Worm (Caenorhabditis elegans) whole organism, L4 larva: Measurements from ENCODE around the gene him-4.
A peak's percentile ranks its signal among the peaks of the same experiment; 100 is the strongest.

Experiments
- F26F4.8 ChIP-seq: fragments of 200-800 bp; sonication (Bioruptor generic); conservative IDR thresholded peaks from 2 replicates; pipeline ENCODE4 v1.3.6; 2022; ENCODE audit warnings: missing genetic modification characterization, missing compliant biosample characterization
- F44E2.7 ChIP-seq: fragments of 200-800 bp; sonication (Bioruptor generic); IDR thresholded peaks from 2 replicates; pipeline ENCODE4 v2.1.2; 2022; ENCODE audit warnings: missing genetic modification characterization, missing compliant biosample characterization
- T20F7.1 ChIP-seq: fragments of 200-800 bp; sonication (Bioruptor generic); optimal IDR thresholded peaks from 2 replicates; lab custom pipeline; 2018; ENCODE audit warnings: mild to moderate bottlenecking, missing genetic modification characterization, missing compliant biosample characterization
- T26A8.4 ChIP-seq: fragments of 200-800 bp; sonication (Bioruptor generic); IDR thresholded peaks from 2 replicates; pipeline ENCODE4 v1.3.6; 2022; ENCODE audit warnings: missing genetic modification characterization, missing compliant biosample characterization
- aha-1 ChIP-seq: fragments of 150-350 bp; peaks from one replicate; lab custom pipeline; 2014; ENCODE audit warnings: missing biosample characterization, missing genetic modification characterization
- aly-2 ChIP-seq: sonication (generic microtip); optimal IDR thresholded peaks from 2 replicates; lab custom pipeline; 2018; ENCODE audit warnings: missing biosample characterization, missing genetic modification characterization
- ama-1 ChIP-seq: fragments of 150-350 bp; optimal IDR thresholded peaks from 2 replicates; lab custom pipeline; 2014; ENCODE audit warnings: inconsistent platforms, mixed read lengths
- daf-12 ChIP-seq: fragments of 150-350 bp; optimal IDR thresholded peaks from 2 replicates; lab custom pipeline; 2014; ENCODE audit warnings: missing biosample characterization, missing genetic modification reagents, missing genetic modification characterization
- daf-16 ChIP-seq, 3 experiments: sonication (generic microtip); optimal IDR thresholded peaks; 2 replicates each; lab custom pipeline; 2016 to 2017; ENCODE audit warnings: missing genetic modification characterization in 3 of 3, missing genetic modification reagents in 3 of 3, mild to moderate bottlenecking in 2 of 3, missing compliant biosample characterization in 2 of 3, missing biosample characterization in 1 of 3, moderate library complexity in 1 of 3
- dmd-6 ChIP-seq: fragments of 200-800 bp; sonication (Bioruptor generic); IDR thresholded peaks from 2 replicates; pipeline ENCODE4 v1.3.6; 2022; ENCODE audit warnings: missing genetic modification reagents, missing genetic modification characterization, missing compliant biosample characterization
- dmd-9 ChIP-seq: fragments of 200-800 bp; sonication (Bioruptor generic); IDR thresholded peaks from 2 replicates; pipeline ENCODE4 v1.3.6; 2022; ENCODE audit warnings: missing genetic modification reagents, missing genetic modification characterization, missing compliant biosample characterization
- duxl-1 ChIP-seq: sonication (generic microtip); optimal IDR thresholded peaks from 2 replicates; lab custom pipeline; 2016; ENCODE audit warnings: mild to moderate bottlenecking, missing genetic modification characterization, moderate library complexity, missing compliant biosample characterization; ENCODE audit not compliant: poor library complexity
- dve-1 ChIP-seq: sonication (generic microtip); optimal IDR thresholded peaks from 2 replicates; lab custom pipeline; 2017; ENCODE audit warnings: antibody characterized with exemption, mild to moderate bottlenecking, missing genetic modification characterization, missing compliant biosample characterization; ENCODE audit not compliant: insufficient read depth
- egl-43 ChIP-seq: fragments of 200-800 bp; sonication (Bioruptor generic); IDR thresholded peaks from 2 replicates; pipeline ENCODE4 v1.3.6; 2022; ENCODE audit warnings: missing genetic modification reagents, missing genetic modification characterization, missing compliant biosample characterization
- hif-1 ChIP-seq, 2 experiments: sonication (generic microtip); optimal IDR thresholded peaks; 2 replicates each; lab custom pipeline; 2016 to 2017; ENCODE audit warnings: missing compliant biosample characterization in 2 of 2, missing genetic modification characterization in 2 of 2, missing genetic modification reagents in 2 of 2, missing genotype in 2 of 2, mild to moderate bottlenecking in 1 of 2
- hlh-11 ChIP-seq: fragments of 200-800 bp; sonication (Bioruptor generic); optimal IDR thresholded peaks from 2 replicates; lab custom pipeline; 2018; ENCODE audit warnings: mild to moderate bottlenecking, missing genetic modification characterization, missing compliant biosample characterization
- lin-13 ChIP-seq: fragments of 150-350 bp; optimal IDR thresholded peaks from 2 replicates; lab custom pipeline; 2014; ENCODE audit warnings: missing biosample characterization, missing genetic modification reagents, missing genetic modification characterization
- lin-15B ChIP-seq: fragments of 150-350 bp; sonication (generic microtip); optimal IDR thresholded peaks from 3 replicates; lab custom pipeline; 2014; ENCODE audit warnings: missing biosample characterization, missing genetic modification characterization
- lin-38 ChIP-seq: fragments of 200-800 bp; sonication (Bioruptor generic); IDR thresholded peaks from 2 replicates; pipeline ENCODE4 v1.3.6; 2022; ENCODE audit warnings: missing genetic modification reagents, missing genetic modification characterization, missing compliant biosample characterization
- lin-39 ChIP-seq: fragments of 150-350 bp; optimal IDR thresholded peaks from 2 replicates; lab custom pipeline; 2014; ENCODE audit warnings: missing biosample characterization, missing genetic modification reagents, missing genetic modification characterization
- lir-3 ChIP-seq: sonication (generic microtip); optimal IDR thresholded peaks from 2 replicates; lab custom pipeline; 2016; ENCODE audit warnings: mild to moderate bottlenecking, missing genetic modification characterization, missing compliant biosample characterization
- mxl-2 ChIP-seq: fragments of 200-800 bp; sonication (Bioruptor generic); conservative IDR thresholded peaks from 2 replicates; pipeline ENCODE4 v1.3.6; 2022; ENCODE audit warnings: missing genetic modification reagents, missing genetic modification characterization, missing compliant biosample characterization
- nhr-10 ChIP-seq: fragments of 150-350 bp; optimal IDR thresholded peaks from 2 replicates; lab custom pipeline; 2014; ENCODE audit warnings: missing biosample characterization, missing genetic modification characterization
- nhr-28 ChIP-seq: fragments of 150-350 bp; optimal IDR thresholded peaks from 2 replicates; lab custom pipeline; 2014; ENCODE audit warnings: missing biosample characterization, missing genetic modification characterization
- nhr-41 ChIP-seq: fragments of 200-800 bp; sonication (Bioruptor generic); IDR thresholded peaks from 2 replicates; pipeline ENCODE4 v1.3.6; 2022; ENCODE audit warnings: missing genetic modification reagents, missing genetic modification characterization, missing compliant biosample characterization
- nhr-76 ChIP-seq: fragments of 150-350 bp; optimal IDR thresholded peaks from 2 replicates; lab custom pipeline; 2014; ENCODE audit warnings: missing biosample characterization, missing genetic modification characterization
- nhr-77 ChIP-seq: fragments of 150-350 bp; optimal IDR thresholded peaks from 2 replicates; lab custom pipeline; 2014; ENCODE audit warnings: missing biosample characterization, missing genetic modification characterization
- php-3 ChIP-seq: fragments of 200-800 bp; sonication (Bioruptor generic); IDR thresholded peaks from 2 replicates; pipeline ENCODE4 v1.3.6; 2022; ENCODE audit warnings: missing genetic modification reagents, missing genetic modification characterization, missing compliant biosample characterization
- pqm-1 ChIP-seq: sonication (generic microtip); optimal IDR thresholded peaks from 2 replicates; lab custom pipeline; 2017; ENCODE audit warnings: missing biosample characterization, missing genetic modification characterization
- saeg-2 ChIP-seq: fragments of 200-800 bp; sonication (Bioruptor generic); IDR thresholded peaks from 2 replicates; pipeline ENCODE4 v1.3.6; 2022; ENCODE audit warnings: missing genetic modification reagents, missing genetic modification characterization, missing compliant biosample characterization
- sdz-12 ChIP-seq: fragments of 200-800 bp; sonication (Bioruptor generic); optimal IDR thresholded peaks from 2 replicates; lab custom pipeline; 2018; ENCODE audit warnings: mild to moderate bottlenecking, missing genetic modification characterization, missing compliant biosample characterization
- set-16 ChIP-seq: fragments of 200-800 bp; sonication (Bioruptor generic); IDR thresholded peaks from 2 replicates; pipeline ENCODE4 v1.3.6; 2022; ENCODE audit warnings: missing genetic modification reagents, missing genetic modification characterization, missing compliant biosample characterization
- snpc-4 ChIP-seq: fragments of 150-350 bp; optimal IDR thresholded peaks from 2 replicates; lab custom pipeline; 2014; ENCODE audit warnings: missing biosample characterization, missing genetic modification characterization
- spr-1 ChIP-seq: sonication (generic microtip); optimal IDR thresholded peaks from 2 replicates; lab custom pipeline; 2016; ENCODE audit warnings: mild to moderate bottlenecking, missing genetic modification characterization, missing compliant biosample characterization
- tag-97 ChIP-seq: fragments of 200-800 bp; sonication (Bioruptor generic); IDR thresholded peaks from 2 replicates; pipeline ENCODE4 v1.3.6; 2022; ENCODE audit warnings: missing genetic modification characterization, missing compliant biosample characterization
- tra-1 ChIP-seq: fragments of 200-800 bp; sonication (Bioruptor generic); IDR thresholded peaks from 2 replicates; pipeline ENCODE4 v1.3.6; 2022; ENCODE audit warnings: missing genetic modification reagents, missing genetic modification characterization, missing compliant biosample characterization
- unc-62 ChIP-seq, 3 experiments: fragments of 150-350 bp in 1 of 3; sonication (generic microtip); optimal IDR thresholded peaks in 2 of 3; peaks in 1 of 3; 1 replicate in 1 of 3; 2 replicates in 2 of 3; lab custom pipeline; 2014 to 2017; ENCODE audit warnings: missing biosample characterization in 3 of 3, missing genetic modification characterization in 3 of 3, missing genetic modification reagents in 3 of 3, missing genotype in 1 of 3
- vab-7 ChIP-seq: fragments of 200-800 bp; sonication (Bioruptor generic); IDR thresholded peaks from 2 replicates; pipeline ENCODE4 v1.3.6; 2022; ENCODE audit warnings: missing genetic modification reagents, missing genetic modification characterization, missing compliant biosample characterization
- ztf-11 ChIP-seq: fragments of 150-350 bp; optimal IDR thresholded peaks from 2 replicates; lab custom pipeline; 2014; ENCODE audit warnings: missing biosample characterization, missing genetic modification characterization

Gene him-4

ce11 chrX:9676009-9676408 is 41.4 kb upstream of the him-4 start (continued):
- TF ChIP-seq hif-1 (tag; optimal IDR thresholded peaks at IDR 0.05; lab: Kevin White, UChicago) (no peak), lir-3 (tag; lab: Kevin White, UChicago) (no peak), egl-43 (no peak), snpc-4 (tag; lab: Kevin White, UChicago) (no peak), lin-38 (GFP tag; lab: Robert Waterston, UW) (no peak), lin-13 (GFP tag; lab: Kevin White, UChicago) (no peak), F26F4.8 (GFP tag; lab: Robert Waterston, UW) (no peak), lin-39 (tag; lab: Kevin White, UChicago) (no peak), tra-1 (GFP tag; lab: Robert Waterston, UW) (peak; percentile 60; the same call in 1 of the 2 replicates), daf-12 (tag; lab: Kevin White, UChicago) (no peak), nhr-10 (tag; lab: Kevin White, UChicago) (no peak), dve-1 (tag; lab: Kevin White, UChicago) (peak; percentile 63), ama-1 (lab: Kevin White, UChicago) (no peak), saeg-2 (GFP tag; lab: Robert Waterston, UW) (no peak), dmd-9 (GFP tag; lab: Robert Waterston, UW) (no peak), F44E2.7 (GFP tag; lab: Robert Waterston, UW) (no peak)
- TF ChIP-seq, all 104 proteins: peak for 7

- peak; percentile 42 for TF ChIP-seq nhr-28 (tag; lab: Kevin White, UChicago)
- TF ChIP-seq aha-1, result peak; percentile 95
- no peak for TF ChIP-seq set-16 (GFP tag; lab: Robert Waterston, UW)
- TF ChIP-seq php-3, result peak; percentile 50; the same call in 1 of the 2 replicates
- TF ChIP-seq dve-1 (tag; lab: Kevin White, UChicago), result peak; percentile 59
- peak; percentile 64 for TF ChIP-seq pqm-1 (tag; lab: Kevin White, UChicago)
- no peak for TF ChIP-seq lin-38 (GFP tag; lab: Robert Waterston, UW)
- no peak for TF ChIP-seq daf-16 (GFP tag; optimal IDR thresholded peaks at IDR 0.05; lab: Kevin White, UChicago)
- peak; percentile 93 for TF ChIP-seq daf-16 (tag; optimal IDR thresholded peaks at IDR 0.05; lab: Kevin White, UChicago)
- no peak for TF ChIP-seq vab-7 (GFP tag; lab: Robert Waterston, UW)
- peak; percentile 22 for TF ChIP-seq hlh-11 (tag; lab: Kevin White, UChicago)
- no peak for TF ChIP-seq T20F7.1 (GFP tag; lab: Kevin White, UChicago)
- TF ChIP-seq unc-62 (GFP tag; optimal IDR thresholded peaks at IDR 0.05 in 1 of 2; lab: Kevin White, UChicago), result peak in 1 of 2 experiments; percentile 27
- no peak for TF ChIP-seq unc-62 (tag; optimal IDR thresholded peaks at IDR 0.05; lab: Kevin White, UChicago)
- TF ChIP-seq T26A8.4 (GFP tag; lab: Robert Waterston, UW), result peak; percentile 28; the same call in 1 of the 2 replicates
- TF ChIP-seq duxl-1 (tag; lab: Kevin White, UChicago), result no peak
- no peak for TF ChIP-seq ztf-11 (tag; lab: Kevin White, UChicago)
- TF ChIP-seq sdz-12 (GFP tag; lab: Kevin White, UChicago), result no peak
- peak; percentile 29; the same call in 1 of the 2 replicates for TF ChIP-seq dmd-6
Measured at ce11 chrX:9676788-9677454, 40.4 kb upstream of the him-4 start.

- TF ChIP-seq unc-62 (GFP tag; optimal IDR thresholded peaks at IDR 0.05 in 1 of 2; lab: Kevin White, UChicago) (peak in 1 of 2 experiments; percentile 91), unc-62 (tag; optimal IDR thresholded peaks at IDR 0.05; lab: Kevin White, UChicago) (no peak), tag-97 (GFP tag; lab: Robert Waterston, UW) (0 out of 2 replicates have a peak, but pooled peaks have one; percentile 54), nhr-76 (tag; lab: Kevin White, UChicago) (no peak)
Measured at ce11 chrX:9677927-9678326, 39.4 kb upstream of the him-4 start.

- TF ChIP-seq hlh-11 (tag; lab: Kevin White, UChicago) (peak; percentile 45), mxl-2 (GFP tag; lab: Robert Waterston, UW) (no peak), nhr-41 (GFP tag; lab: Robert Waterston, UW) (no peak), dmd-6 (0 out of 2 replicates have a peak, but pooled peaks have one; percentile 15), php-3 (peak; percentile 77; the same call in 1 of the 2 replicates), nhr-10 (tag; lab: Kevin White, UChicago) (peak; percentile 23), lin-15B (no peak), daf-16 (GFP tag; optimal IDR thresholded peaks at IDR 0.05; lab: Kevin White, UChicago) (no peak), daf-16 (tag; optimal IDR thresholded peaks at IDR 0.05; lab: Kevin White, UChicago) (peak; percentile 85), nhr-77 (peak; percentile 1), aly-2 (tag; lab: Kevin White, UChicago) (no peak), nhr-28 (tag; lab: Kevin White, UChicago) (peak; percentile 90), spr-1 (tag; lab: Kevin White, UChicago) (no peak), pqm-1 (tag; lab: Kevin White, UChicago) (peak; percentile 75), dmd-9 (GFP tag; lab: Robert Waterston, UW) (no peak), dve-1 (tag; lab: Kevin White, UChicago) (peak; percentile 51)
- TF ChIP-seq, all 104 proteins: peak for 9
Measured at ce11 chrX:9679427-9679826, 37.9 kb upstream of the him-4 start.
